Worm (Caenorhabditis elegans) whole organism, young adult: ENCODE measurements around the gene jnk-1.

Source experiments
- B0019.2 ChIP-seq: fragments of 200-800 bp; sonication (Bioruptor generic); conservative IDR thresholded peaks from 2 replicates; pipeline ENCODE4 v1.3.6; 2022; ENCODE audit warnings: missing genetic modification reagents, missing genetic modification characterization, missing compliant biosample characterization
- B0336.3 ChIP-seq: fragments of 200-800 bp; sonication (Bioruptor generic); IDR thresholded peaks from 2 replicates; pipeline ENCODE4 v1.3.6; 2022; ENCODE audit warnings: missing genetic modification characterization, missing compliant biosample characterization
- D2030.7 ChIP-seq: fragments of 200-800 bp; sonication (Bioruptor generic); IDR thresholded peaks from 2 replicates; pipeline ENCODE4 v1.3.6; 2022; ENCODE audit warnings: missing genetic modification reagents, missing genetic modification characterization, missing compliant biosample characterization
- F22D6.2 ChIP-seq: sonication (generic microtip); optimal IDR thresholded peaks from 2 replicates; lab custom pipeline; 2016; ENCODE audit warnings: mild to moderate bottlenecking, missing genetic modification characterization, missing compliant biosample characterization
- F33H1.4 ChIP-seq: fragments of 200-800 bp; sonication (Bioruptor generic); IDR thresholded peaks from 2 replicates; pipeline ENCODE4 v1.3.6; 2022; ENCODE audit warnings: missing genetic modification reagents, missing genetic modification characterization, missing compliant biosample characterization
- F49E8.2 ChIP-seq: sonication (generic microtip); optimal IDR thresholded peaks from 3 replicates; lab custom pipeline; 2017; ENCODE audit warnings: missing genetic modification characterization, mild to moderate bottlenecking, missing compliant biosample characterization, antibody characterized with exemption, moderate library complexity; ENCODE audit not compliant: insufficient read depth
- Y56A3A.18 ChIP-seq: fragments of 200-800 bp; sonication (Bioruptor generic); IDR thresholded peaks from 2 replicates; pipeline ENCODE4 v1.3.6; 2022; ENCODE audit warnings: missing genetic modification reagents, missing genetic modification characterization, missing compliant biosample characterization
- Y79H2A.3 ChIP-seq: fragments of 200-800 bp; sonication (Bioruptor generic); conservative IDR thresholded peaks from 2 replicates; pipeline ENCODE4 v1.3.6; 2022; ENCODE audit warnings: missing genetic modification reagents, missing genetic modification characterization, missing compliant biosample characterization
- attf-3 ChIP-seq: fragments of 200-800 bp; sonication (Bioruptor generic); conservative IDR thresholded peaks from 2 replicates; pipeline ENCODE4 v1.3.6; 2022; ENCODE audit warnings: missing genetic modification reagents, missing genetic modification characterization, missing compliant biosample characterization
- attf-5 ChIP-seq: fragments of 200-800 bp; sonication (Bioruptor generic); optimal IDR thresholded peaks from 2 replicates; lab custom pipeline; 2018; ENCODE audit warnings: mild to moderate bottlenecking, missing genetic modification characterization, missing compliant biosample characterization
- attf-6 ChIP-seq: fragments of 200-800 bp; sonication (Bioruptor generic); IDR thresholded peaks from 2 replicates; pipeline ENCODE4 v1.3.6; 2022; ENCODE audit warnings: missing genetic modification reagents, missing genetic modification characterization, missing compliant biosample characterization
- bed-1 ChIP-seq: fragments of 200-800 bp; sonication (Bioruptor generic); IDR thresholded peaks from 2 replicates; pipeline ENCODE4 v1.3.6; 2022; ENCODE audit warnings: missing genetic modification reagents, missing genetic modification characterization, missing compliant biosample characterization
- cebp-1 ChIP-seq, 2 experiments: fragments of 200-800 bp in 1 of 2; sonication (Bioruptor generic) in 1 of 2; sonication (generic microtip) in 1 of 2; IDR thresholded peaks in 1 of 2; optimal IDR thresholded peaks in 1 of 2; 2 replicates each; pipeline versions ENCODE4 v1.3.6 to Lab custom; 2017 to 2022; ENCODE audit warnings: missing compliant biosample characterization in 2 of 2, missing genetic modification characterization in 2 of 2, mild to moderate bottlenecking in 1 of 2, missing genetic modification reagents in 1 of 2, moderate library complexity in 1 of 2
- ceh-100 ChIP-seq: fragments of 200-800 bp; sonication (Bioruptor generic); IDR thresholded peaks from 2 replicates; pipeline ENCODE4 v1.3.6; 2022; ENCODE audit warnings: missing genetic modification reagents, missing genetic modification characterization, missing compliant biosample characterization
- chd-7 ChIP-seq: sonication (generic microtip); optimal IDR thresholded peaks from 2 replicates; lab custom pipeline; 2016; ENCODE audit warnings: mild to moderate bottlenecking, missing genetic modification characterization, moderate library complexity, missing compliant biosample characterization
- dpl-1 ChIP-seq: fragments of 150-350 bp; optimal IDR thresholded peaks from 2 replicates; lab custom pipeline; 2014; ENCODE audit warnings: missing biosample characterization, missing genetic modification reagents, missing genetic modification characterization
- efl-1 ChIP-seq: fragments of 150-350 bp; optimal IDR thresholded peaks from 2 replicates; lab custom pipeline; 2014; ENCODE audit warnings: missing biosample characterization, missing genetic modification reagents, missing genetic modification characterization
- egl-44 ChIP-seq: fragments of 200-800 bp; sonication (Bioruptor generic); IDR thresholded peaks from 2 replicates; pipeline ENCODE4 v1.3.6; 2022; ENCODE audit warnings: missing genetic modification reagents, missing genetic modification characterization, missing compliant biosample characterization
- ets-4 ChIP-seq: fragments of 200-800 bp; sonication (Bioruptor generic); optimal IDR thresholded peaks from 2 replicates; lab custom pipeline; 2018; ENCODE audit warnings: mild to moderate bottlenecking, missing genetic modification characterization, missing compliant biosample characterization
- hlh-12 ChIP-seq: sonication (generic microtip); optimal IDR thresholded peaks from 2 replicates; lab custom pipeline; 2016; ENCODE audit warnings: missing genetic modification characterization, missing compliant biosample characterization
- lin-26 ChIP-seq: fragments of 200-800 bp; sonication (Bioruptor generic); IDR thresholded peaks from 2 replicates; pipeline ENCODE4 v1.3.6; 2022; ENCODE audit warnings: missing genetic modification reagents, missing genetic modification characterization, missing compliant biosample characterization
- lin-54 ChIP-seq: fragments of 200-800 bp; sonication (Bioruptor generic); optimal IDR thresholded peaks from 2 replicates; lab custom pipeline; 2018; ENCODE audit warnings: mild to moderate bottlenecking, missing genetic modification characterization, missing compliant biosample characterization
- lir-1 ChIP-seq: fragments of 200-800 bp; sonication (Bioruptor generic); conservative IDR thresholded peaks from 2 replicates; pipeline ENCODE4 v1.3.6; 2022; ENCODE audit warnings: missing genetic modification reagents, missing genetic modification characterization, missing compliant biosample characterization
- madf-3 ChIP-seq: fragments of 200-800 bp; sonication (Bioruptor generic); IDR thresholded peaks from 2 replicates; pipeline ENCODE4 v1.3.6; 2022; ENCODE audit warnings: missing genetic modification reagents, missing genetic modification characterization, missing compliant biosample characterization
- madf-6 ChIP-seq: fragments of 200-800 bp; sonication (Bioruptor generic); IDR thresholded peaks from 2 replicates; pipeline ENCODE4 v1.3.6; 2022; ENCODE audit warnings: missing genetic modification reagents, missing genetic modification characterization, missing compliant biosample characterization
- nhr-120 ChIP-seq: fragments of 200-800 bp; sonication (Bioruptor generic); IDR thresholded peaks from 2 replicates; pipeline ENCODE4 v1.3.6; 2022; ENCODE audit warnings: missing genetic modification characterization, missing compliant biosample characterization
- nhr-179 ChIP-seq: sonication (generic microtip); optimal IDR thresholded peaks from 2 replicates; lab custom pipeline; 2016; ENCODE audit warnings: mild to moderate bottlenecking, missing genetic modification characterization, missing compliant biosample characterization
- nhr-27 ChIP-seq: fragments of 200-800 bp; sonication (Bioruptor generic); optimal IDR thresholded peaks from 2 replicates; lab custom pipeline; 2018; ENCODE audit warnings: mild to moderate bottlenecking, missing genetic modification characterization, moderate library complexity, missing compliant biosample characterization
- rcor-1 ChIP-seq: fragments of 200-800 bp; sonication (Bioruptor generic); IDR thresholded peaks from 2 replicates; pipeline ENCODE4 v1.3.6; 2022; ENCODE audit warnings: missing genetic modification reagents, missing genetic modification characterization, missing compliant biosample characterization
- snpc-3.4 ChIP-seq: sonication (generic microtip); optimal IDR thresholded peaks from 2 replicates; lab custom pipeline; 2017; ENCODE audit warnings: missing genetic modification characterization, mild to moderate bottlenecking, missing compliant biosample characterization, antibody characterized with exemption, moderate library complexity, missing genotype, missing genetic modification reagents
- snpc-4 ChIP-seq, 5 experiments: fragments of 150-350 bp in 1 of 5; sonication (generic microtip) in 4 of 5; optimal IDR thresholded peaks; 2 replicates each; lab custom pipeline; 2014 to 2018; ENCODE audit warnings: missing genetic modification characterization in 5 of 5, missing biosample characterization in 3 of 5, antibody characterized with exemption in 2 of 5, mild to moderate bottlenecking in 2 of 5, missing compliant biosample characterization in 2 of 5, missing genotype in 2 of 5, moderate library complexity in 2 of 5, missing genetic modification reagents in 1 of 5
- sptf-2 ChIP-seq: fragments of 200-800 bp; sonication (Bioruptor generic); optimal IDR thresholded peaks from 2 replicates; lab custom pipeline; 2018; ENCODE audit warnings: mild to moderate bottlenecking, missing genetic modification characterization, missing compliant biosample characterization
- xnd-1 ChIP-seq: sonication (generic microtip); optimal IDR thresholded peaks from 2 replicates; lab custom pipeline; 2016; ENCODE audit warnings: missing genotype, missing genetic modification reagents, missing genetic modification characterization, missing compliant biosample characterization
- zim-3 ChIP-seq: sonication (generic microtip); optimal IDR thresholded peaks from 2 replicates; lab custom pipeline; 2017; ENCODE audit warnings: mild to moderate bottlenecking, missing genetic modification characterization, moderate library complexity, missing compliant biosample characterization
- ztf-3 ChIP-seq: fragments of 200-800 bp; sonication (Bioruptor generic); optimal IDR thresholded peaks from 2 replicates; lab custom pipeline; 2018; ENCODE audit warnings: mild to moderate bottlenecking, missing genetic modification characterization, missing compliant biosample characterization

Gene jnk-1

ce11 chrIV:6978625-6979024, 21.2 kb downstream of the jnk-1 start:
- no peak for TF ChIP-seq snpc-4 (GFP tag; optimal IDR thresholded peaks at IDR 0.05; lab: Kevin White, UChicago)
- TF ChIP-seq snpc-4 (tag; optimal IDR thresholded peaks at IDR 0.05; lab: Kevin White, UChicago): peak in 1 of 4 experiments; percentile 39
- 0 out of 2 replicates have a peak, but pooled peaks have one; percentile 35 for TF ChIP-seq attf-6
- TF ChIP-seq madf-6 (GFP tag; lab: Robert Waterston, UW): peak; percentile 43; the same call in 1 of the 2 replicates
- peak; percentile 44 for TF ChIP-seq F49E8.2 (tag; lab: Kevin White, UChicago)
- TF ChIP-seq nhr-179 (tag; lab: Kevin White, UChicago): no peak
- no peak for TF ChIP-seq attf-5
- TF ChIP-seq snpc-3.4 (tag; lab: Kevin White, UChicago): peak; percentile 61
- TF ChIP-seq egl-44 (GFP tag; lab: Robert Waterston, UW): 0 out of 2 replicates have a peak, but pooled peaks have one; percentile 13
- no peak for TF ChIP-seq xnd-1 (tag; lab: Kevin White, UChicago)
- TF ChIP-seq F33H1.4: peak; percentile 16; the same call in 1 of the 2 replicates

ce11 chrIV:6984449-6985380, 27.3 kb downstream of the jnk-1 start:
- no peak for TF ChIP-seq dpl-1 (GFP tag; lab: Kevin White, UChicago)
- TF ChIP-seq efl-1 (GFP tag; lab: Kevin White, UChicago): no peak
- TF ChIP-seq attf-3 (GFP tag; lab: Robert Waterston, UW): no peak
- TF ChIP-seq chd-7 (tag; lab: Kevin White, UChicago): no peak
- no peak for TF ChIP-seq nhr-120 (GFP tag; lab: Robert Waterston, UW)
- no peak for TF ChIP-seq bed-1 (GFP tag; lab: Robert Waterston, UW)
- TF ChIP-seq ets-4 (GFP tag; lab: Kevin White, UChicago): no peak
- TF ChIP-seq lin-54: no peak
- TF ChIP-seq ztf-3 (GFP tag; lab: Kevin White, UChicago): no peak
- no peak for TF ChIP-seq nhr-179 (tag; lab: Kevin White, UChicago)
- TF ChIP-seq lin-26 (GFP tag; lab: Robert Waterston, UW): no peak
- TF ChIP-seq madf-3 (GFP tag; lab: Robert Waterston, UW): no peak

ce11 chrIV:6986835-6987234, 29.4 kb downstream of the jnk-1 start, which contains the start of gene prkl-1:
TSS of gene prkl-1 (minus strand) at chrIV:6986935.
- TF ChIP-seq attf-6: no peak
- TF ChIP-seq bed-1 (GFP tag; lab: Robert Waterston, UW): no peak
- no peak for TF ChIP-seq B0336.3 (GFP tag; lab: Robert Waterston, UW)
- no peak for TF ChIP-seq cebp-1 (GFP tag; IDR thresholded peaks at IDR 0.05; lab: Robert Waterston, UW)
- no peak for TF ChIP-seq cebp-1 (tag; optimal IDR thresholded peaks at IDR 0.05; lab: Kevin White, UChicago)
- no peak for TF ChIP-seq ceh-100
- TF ChIP-seq madf-3 (GFP tag; lab: Robert Waterston, UW): no peak
- no peak for TF ChIP-seq dpl-1 (GFP tag; lab: Kevin White, UChicago)
- TF ChIP-seq rcor-1 (GFP tag; lab: Robert Waterston, UW): no peak
- TF ChIP-seq Y79H2A.3 (GFP tag; lab: Robert Waterston, UW): no peak
- TF ChIP-seq zim-3: no peak
- no peak for TF ChIP-seq sptf-2 (GFP tag; lab: Kevin White, UChicago)
- no peak for TF ChIP-seq hlh-12
- no peak for TF ChIP-seq F22D6.2 (tag; lab: Kevin White, UChicago)
- no peak for TF ChIP-seq snpc-3.4 (tag; lab: Kevin White, UChicago)
- no peak for TF ChIP-seq D2030.7
- no peak for TF ChIP-seq lir-1 (GFP tag; lab: Robert Waterston, UW)
- no peak for TF ChIP-seq Y56A3A.18 (GFP tag; lab: Robert Waterston, UW)
- TF ChIP-seq B0019.2 (GFP tag; lab: Robert Waterston, UW): no peak
- TF ChIP-seq nhr-27 (tag; lab: Kevin White, UChicago): no peak
